Worm (Caenorhabditis elegans) whole organism, L2 larva: ENCODE data around the gene clec-132.

Source experiments
- dmd-4 ChIP-seq: sonication (generic microtip); optimal IDR thresholded peaks from 2 replicates; lab custom pipeline; 2017; ENCODE audit warnings: missing biosample characterization, missing genetic modification characterization
- egl-27 ChIP-seq: sonication (generic microtip); optimal IDR thresholded peaks from 3 replicates; lab custom pipeline; 2017; ENCODE audit warnings: missing biosample characterization, missing genetic modification reagents, missing genetic modification characterization
- nhr-77 ChIP-seq: fragments of 150-350 bp; optimal IDR thresholded peaks from 2 replicates; lab custom pipeline; 2014; ENCODE audit warnings: missing biosample characterization, missing genetic modification characterization
- skn-1 ChIP-seq: sonication (generic microtip); optimal IDR thresholded peaks from 2 replicates; lab custom pipeline; 2017; ENCODE audit warnings: missing biosample characterization, missing genetic modification characterization
- sma-3 ChIP-seq: sonication (generic microtip); optimal IDR thresholded peaks from 2 replicates; lab custom pipeline; 2016; ENCODE audit warnings: missing genetic modification reagents, missing genetic modification characterization, missing compliant biosample characterization
- unc-39 ChIP-seq: fragments of 150-350 bp; optimal IDR thresholded peaks from 2 replicates; lab custom pipeline; 2014; ENCODE audit warnings: missing biosample characterization, missing genetic modification characterization
- unc-62 ChIP-seq: fragments of 150-350 bp; optimal IDR thresholded peaks from 2 replicates; lab custom pipeline; 2014; ENCODE audit warnings: missing biosample characterization, missing genetic modification reagents, missing genetic modification characterization

DNA sequence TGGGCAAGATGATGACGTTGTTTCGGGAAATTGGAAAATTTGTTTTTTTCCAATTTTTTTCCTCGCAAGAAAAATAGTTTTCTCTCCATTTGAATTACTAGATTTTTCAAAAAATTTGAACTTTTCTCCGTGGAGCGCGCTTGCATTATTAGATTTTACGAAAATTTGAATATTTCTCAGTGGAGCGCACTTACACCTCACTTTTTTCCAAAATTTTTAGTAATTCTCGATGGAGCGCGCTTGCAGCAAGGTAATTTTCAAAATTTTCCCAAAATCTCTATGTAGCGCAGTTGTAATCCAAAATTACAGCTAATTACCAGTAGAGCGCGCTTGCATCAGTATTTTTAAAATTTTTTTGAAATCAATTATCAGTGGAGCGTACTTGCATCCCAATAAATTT, 22.2 kb upstream of the clec-132 start:
- no peak for TF ChIP-seq nhr-77 (tag; lab: Kevin White, UChicago)
- TF ChIP-seq dmd-4, result no peak
- no peak for TF ChIP-seq unc-39 (tag; lab: Kevin White, UChicago)
- TF ChIP-seq egl-27 (tag; lab: Kevin White, UChicago), result no peak
- TF ChIP-seq sma-3 (GFP tag; lab: Kevin White, UChicago), result no peak
- TF ChIP-seq skn-1, result no peak
- TF ChIP-seq unc-62 (GFP tag; lab: Kevin White, UChicago), result no peak
